Fruit fly (Drosophila melanogaster): ENCODE measurements around the gene ema.

The ema gene

DNA sequence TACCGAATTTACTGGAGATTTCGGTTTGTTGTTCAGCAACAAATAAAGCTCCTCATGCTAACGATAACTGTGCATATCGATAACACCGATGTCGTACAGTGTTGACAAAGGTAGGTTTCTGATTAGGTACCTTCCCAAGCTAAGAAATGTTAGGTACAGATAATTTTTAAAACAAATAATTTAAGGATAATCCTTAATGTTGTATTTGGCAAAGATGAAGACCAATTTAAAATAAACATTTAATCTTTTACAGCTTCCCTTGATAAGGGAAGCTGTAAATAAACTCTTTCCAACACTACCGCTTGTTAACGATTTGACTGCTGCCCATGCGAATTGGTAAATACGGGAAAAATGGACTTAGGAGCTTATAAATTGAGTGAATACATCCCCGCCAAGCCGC, 1.5 kb upstream of the ema start, which contains the start of the genes Ttc1 and CG14882 (continued):
- TF ChIP-seq CG12219 (GFP tag; optimal IDR thresholded peaks at IDR 0.05), result peak; percentile 35
- peak; percentile 73 for TF ChIP-seq CG3281 (GFP tag; optimal IDR thresholded peaks at IDR 0.05)
- no peak; the same call in 1 of the 2 replicates for TF ChIP-seq ato (GFP tag; IDR thresholded peaks at IDR 0.05; ENCODE audit: partially characterized antibody)
- peak; percentile 74 for TF ChIP-seq CG9437 (GFP tag; optimal IDR thresholded peaks at IDR 0.05)
- peak; percentile 43 for TF ChIP-seq Usf (GFP tag; optimal IDR thresholded peaks at IDR 0.05)
- no peak for TF ChIP-seq D19A (tag; optimal IDR thresholded peaks at IDR 0.05)
- TF ChIP-seq Sox100B (GFP tag; optimal IDR thresholded peaks at IDR 0.05), result no peak
- TF ChIP-seq Nf-YC (tag; optimal IDR thresholded peaks at IDR 0.05), result peak; percentile 50
- TF ChIP-seq pan (optimal IDR thresholded peaks at IDR 0.05), result no peak
- TF ChIP-seq pan (GFP tag; optimal IDR thresholded peaks at IDR 0.05 in 1 of 2, IDR thresholded peaks at IDR 0.05 in 1 of 2), result peak in 1 of 2 experiments; percentile 81
- TF ChIP-seq org-1 (GFP tag; optimal IDR thresholded peaks at IDR 0.05), result no peak
- no peak for TF ChIP-seq zf30C (GFP tag; optimal IDR thresholded peaks at IDR 0.05)
- peak; percentile 89 for TF ChIP-seq Ets97D (GFP tag; optimal IDR thresholded peaks at IDR 0.05)
- peak; percentile 84 for TF ChIP-seq CG17829 (tag; optimal IDR thresholded peaks at IDR 0.05)
- TF ChIP-seq CG4707 (GFP tag; optimal IDR thresholded peaks at IDR 0.05), result peak; percentile 54
- TF ChIP-seq slp2 (GFP tag; optimal IDR thresholded peaks at IDR 0.05), result peak; percentile 48
- TF ChIP-seq CG12769 (tag; optimal IDR thresholded peaks at IDR 0.05), result no peak
- TF ChIP-seq CG18599 (GFP tag; optimal IDR thresholded peaks at IDR 0.05), result no peak
- TF ChIP-seq tgo (GFP tag; IDR thresholded peaks at IDR 0.05), result peak; percentile 93
- peak; percentile 72 for TF ChIP-seq CG7372 (GFP tag; IDR thresholded peaks at IDR 0.05)
- TF ChIP-seq nom (GFP tag; optimal IDR thresholded peaks at IDR 0.05), result peak; percentile 30
- peak; percentile 93 for TF ChIP-seq CG34422 (GFP tag; IDR thresholded peaks at IDR 0.05)
- TF ChIP-seq Hr3 (GFP tag; optimal IDR thresholded peaks at IDR 0.05), result peak; percentile 86
- TF ChIP-seq fd102C (GFP tag; optimal IDR thresholded peaks at IDR 0.05), result no peak
- TF ChIP-seq stc (GFP tag; IDR thresholded peaks at IDR 0.05), result peak; percentile 76
- TF ChIP-seq shn (GFP tag; optimal IDR thresholded peaks at IDR 0.05), result peak; percentile 78
- TF ChIP-seq z (GFP tag; IDR thresholded peaks at IDR 0.05), result no peak
- peak; percentile 93 for TF ChIP-seq CG30403 (GFP tag; optimal IDR thresholded peaks at IDR 0.05)
- TF ChIP-seq ham (GFP tag; IDR thresholded peaks at IDR 0.05), result peak; percentile 71; the same call in 1 of the 2 replicates
- TF ChIP-seq Fer1 (GFP tag; optimal IDR thresholded peaks at IDR 0.05), result peak; percentile 81
- peak; percentile 73; the same call in 2 of the 3 replicates for TF ChIP-seq Mrtf (GFP tag; IDR thresholded peaks at IDR 0.05)
- peak; percentile 94 for TF ChIP-seq CG9932 (GFP tag; IDR thresholded peaks at IDR 0.05)
- TF ChIP-seq stwl (tag; optimal IDR thresholded peaks at IDR 0.05), result peak; percentile 91
- TF ChIP-seq dmrt11E (tag; optimal IDR thresholded peaks at IDR 0.05), result peak; percentile 81
- peak; percentile 53; the same call in 1 of the 2 replicates for TF ChIP-seq sisA (GFP tag; IDR thresholded peaks at IDR 0.05)
- TF ChIP-seq gcm (GFP tag; optimal IDR thresholded peaks at IDR 0.05), result peak; percentile 76
- peak; percentile 71 for TF ChIP-seq CG13287 (GFP tag; IDR thresholded peaks at IDR 0.05; ENCODE audit: partially characterized antibody)
- peak; percentile 25; the same call in 1 of the 2 replicates for TF ChIP-seq Doc2 (GFP tag; IDR thresholded peaks at IDR 0.05)
- peak; percentile 78 for TF ChIP-seq CG4424 (GFP tag; optimal IDR thresholded peaks at IDR 0.05)
- TF ChIP-seq otp (GFP tag; IDR thresholded peaks at IDR 0.05), result peak; percentile 91
- TF ChIP-seq CG10431 (GFP tag; optimal IDR thresholded peaks at IDR 0.05), result peak; percentile 40
- peak; percentile 81 for TF ChIP-seq maf-S (GFP tag; optimal IDR thresholded peaks at IDR 0.05)
- peak; percentile 33 for TF ChIP-seq Sry-β (GFP tag; optimal IDR thresholded peaks at IDR 0.05)
- TF ChIP-seq crp (GFP tag; optimal IDR thresholded peaks at IDR 0.05), result peak in 1 of 2 experiments; percentile 57
- TF ChIP-seq CG3163 (GFP tag; optimal IDR thresholded peaks at IDR 0.05), result peak; percentile 64
- peak; percentile 86 for TF ChIP-seq tx (GFP tag; optimal IDR thresholded peaks at IDR 0.05)
- TF ChIP-seq CG7556 (GFP tag; optimal IDR thresholded peaks at IDR 0.05), result peak; percentile 83
- TF ChIP-seq HLH54F (GFP tag; optimal IDR thresholded peaks at IDR 0.05), result peak; percentile 87
- peak; percentile 62 to 85 for TF ChIP-seq chif (GFP tag; optimal IDR thresholded peaks at IDR 0.05)
- peak; percentile 52 for TF ChIP-seq CG30020 (tag; optimal IDR thresholded peaks at IDR 0.05)
- TF ChIP-seq Chrac-16 (GFP tag; optimal IDR thresholded peaks at IDR 0.05), result peak; percentile 84
